Worm (Caenorhabditis elegans): ENCODE measurements around the gene snn-1.

- TF ChIP-seq lin-38 (GFP tag; IDR thresholded peaks at IDR 0.05) = no peak
- TF ChIP-seq madf-5 (GFP tag; IDR thresholded peaks at IDR 0.05) = no peak
- TF ChIP-seq ceh-44 (GFP tag; IDR thresholded peaks at IDR 0.05) = no peak
- no peak for TF ChIP-seq ceh-20 (GFP tag; IDR thresholded peaks at IDR 0.05)
- no peak for TF ChIP-seq lin-39 (tag; optimal IDR thresholded peaks at IDR 0.05)
- TF ChIP-seq ceh-82 (tag; optimal IDR thresholded peaks at IDR 0.05) = no peak
- TF ChIP-seq unc-39 (tag; optimal IDR thresholded peaks at IDR 0.05) = no peak
- no peak for TF ChIP-seq lin-13 (GFP tag; optimal IDR thresholded peaks at IDR 0.05)
- no peak for TF ChIP-seq T20F7.1 (GFP tag; optimal IDR thresholded peaks at IDR 0.05)
- TF ChIP-seq nhr-237 (tag; optimal IDR thresholded peaks at IDR 0.05) = no peak
Observed at ce11 chrIV:1859365-1859982, 44.6 kb upstream of the snn-1 start.
